Worm (Caenorhabditis elegans): Measurements from ENCODE around the gene C35D6.13.

C35D6.13 gene

DNA sequence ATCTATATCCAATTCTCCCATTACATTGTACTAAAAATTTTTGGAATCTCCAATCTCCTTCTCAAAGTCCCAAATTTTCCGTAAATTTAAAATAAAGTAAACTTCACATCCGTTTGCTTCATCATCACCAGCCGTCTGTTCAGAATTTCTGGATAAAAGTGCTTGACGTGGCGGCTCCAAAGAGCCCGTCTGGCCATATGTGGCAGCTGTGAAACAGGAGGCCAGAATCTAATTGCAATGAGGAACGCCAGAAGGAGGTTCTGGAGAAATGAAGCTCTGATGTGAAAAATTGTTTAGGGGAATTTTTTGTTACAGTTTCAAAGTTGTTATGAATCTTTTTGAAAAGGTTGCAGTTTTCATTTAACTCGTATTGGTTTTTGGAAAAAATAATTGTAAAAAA, 43.5 kb downstream of the C35D6.13 start:
- TF ChIP-seq nhr-11 (tag; optimal IDR thresholded peaks at IDR 0.05) (no peak), nhr-6 (tag; optimal IDR thresholded peaks at IDR 0.05) (no peak), ceh-16 (tag; optimal IDR thresholded peaks at IDR 0.05) (no peak), nhr-12 (tag; optimal IDR thresholded peaks at IDR 0.05) (no peak), zag-1 (tag; optimal IDR thresholded peaks at IDR 0.05) (no peak), nhr-25 (tag; optimal IDR thresholded peaks at IDR 0.05) (no peak), crh-2 (tag; optimal IDR thresholded peaks at IDR 0.05) (no peak), nhr-23 (tag; optimal IDR thresholded peaks at IDR 0.05) (no peak), dmd-4 (tag; optimal IDR thresholded peaks at IDR 0.05) (no peak), sma-3 (GFP tag; optimal IDR thresholded peaks at IDR 0.05) (no peak), nhr-77 (tag; optimal IDR thresholded peaks at IDR 0.05) (no peak), lin-39 (tag; optimal IDR thresholded peaks at IDR 0.05) (no peak), lsy-2 (tag; optimal IDR thresholded peaks at IDR 0.05) (no peak), nhr-21 (tag; optimal IDR thresholded peaks at IDR 0.05) (no peak), egl-27 (tag; optimal IDR thresholded peaks at IDR 0.05) (no peak), unc-55 (GFP tag; optimal IDR thresholded peaks at IDR 0.05) (no peak), ztf-1 (GFP tag; conservative IDR thresholded peaks at IDR 0.05) (no peak), ztf-4 (tag; optimal IDR thresholded peaks at IDR 0.05) (no peak), skn-1 (tag; optimal IDR thresholded peaks at IDR 0.05) (no peak)

DNA sequence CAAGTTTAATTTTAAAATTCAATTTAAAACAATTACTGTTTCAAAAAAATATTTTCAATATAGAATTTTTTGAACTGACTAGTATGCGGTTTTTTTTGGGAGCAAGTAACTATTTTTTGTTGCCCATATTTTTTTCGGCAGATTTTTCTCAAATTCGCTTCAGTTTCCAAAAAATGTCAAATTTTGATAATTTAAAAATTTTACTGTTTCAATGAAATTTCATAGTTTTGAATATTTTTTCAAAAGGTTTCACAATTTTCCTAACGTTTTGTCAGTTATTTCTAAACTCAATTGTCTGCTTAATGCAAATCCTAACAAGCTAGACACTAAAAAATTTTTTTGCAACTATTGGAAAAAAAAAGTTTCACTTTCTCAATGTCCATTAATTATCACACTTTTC, 44.1 kb downstream of the C35D6.13 start:
- no peak for TF ChIP-seq unc-39 (tag; optimal IDR thresholded peaks at IDR 0.05)

DNA sequence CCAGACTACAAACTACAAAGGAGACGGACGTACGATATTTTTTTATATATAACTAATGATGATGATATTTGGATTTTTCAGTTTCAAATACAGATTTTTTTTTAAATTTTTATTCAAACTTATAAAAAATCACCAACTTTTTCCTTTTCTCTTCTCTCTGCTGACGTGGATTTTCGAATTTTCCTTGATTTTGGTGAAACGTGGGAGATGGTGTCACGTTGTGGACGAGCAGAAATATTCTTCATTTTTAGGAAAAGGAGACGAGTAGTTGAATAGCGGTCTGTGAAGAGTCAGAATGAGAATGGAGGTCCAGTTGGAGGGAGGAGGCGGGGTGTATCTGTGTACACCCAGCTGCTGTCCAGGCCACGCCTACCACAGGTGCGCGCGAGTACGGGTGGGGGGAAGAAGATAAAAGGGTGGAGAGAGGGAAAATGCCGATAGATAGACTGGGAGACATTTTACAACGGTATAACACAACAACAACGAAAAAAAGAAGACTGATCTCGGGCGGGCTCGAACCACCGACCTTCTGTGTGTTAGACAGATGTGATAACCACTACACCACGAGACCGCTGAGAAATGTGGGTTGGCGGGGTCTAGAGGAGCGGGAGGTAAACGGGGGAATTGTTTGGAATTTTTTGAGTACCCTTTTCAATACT, 45.2 kb downstream of the C35D6.13 start, which contains the start of gene Y7A9D.1:
Y7A9D.1 (minus strand) TSS at position 283 of the 659 bp plus-strand sequence.
- TF ChIP-seq ZK546.5 (tag; optimal IDR thresholded peaks at IDR 0.05): no peak
- no peak for TF ChIP-seq crh-2 (tag; optimal IDR thresholded peaks at IDR 0.05)
- TF ChIP-seq lsy-2 (tag; optimal IDR thresholded peaks at IDR 0.05): peak in 1 of 2 experiments; percentile 16
- peak; percentile 26 for TF ChIP-seq lin-11 (tag; optimal IDR thresholded peaks at IDR 0.05)
- TF ChIP-seq nhr-77 (tag; optimal IDR thresholded peaks at IDR 0.05): no peak
- peak; percentile 46 for TF ChIP-seq fos-1 (tag; optimal IDR thresholded peaks at IDR 0.05)
- peak; percentile 52 for TF ChIP-seq sma-3 (GFP tag; optimal IDR thresholded peaks at IDR 0.05)
- TF ChIP-seq ztf-4 (tag; optimal IDR thresholded peaks at IDR 0.05): no peak
- peak; percentile 23 for TF ChIP-seq C34F6.9 (tag; optimal IDR thresholded peaks at IDR 0.05)
- peak; percentile 39 for TF ChIP-seq gmeb-1 (tag; optimal IDR thresholded peaks at IDR 0.05)
- no peak for TF ChIP-seq sem-4 (tag; optimal IDR thresholded peaks at IDR 0.05)
- peak; percentile 5 for TF ChIP-seq F13H6.1 (tag; optimal IDR thresholded peaks at IDR 0.05)
- peak; percentile 67 for TF ChIP-seq nhr-21 (tag; optimal IDR thresholded peaks at IDR 0.05)
- no peak for TF ChIP-seq skn-1 (tag; optimal IDR thresholded peaks at IDR 0.05)
- TF ChIP-seq lin-13 (GFP tag; optimal IDR thresholded peaks at IDR 0.05): peak; percentile 29
- peak; percentile 16 for TF ChIP-seq unc-55 (GFP tag; optimal IDR thresholded peaks at IDR 0.05)
- TF ChIP-seq nhr-129 (tag; optimal IDR thresholded peaks at IDR 0.05): peak; percentile 57
- peak; percentile 3 for TF ChIP-seq nhr-25 (tag; optimal IDR thresholded peaks at IDR 0.05)

DNA sequence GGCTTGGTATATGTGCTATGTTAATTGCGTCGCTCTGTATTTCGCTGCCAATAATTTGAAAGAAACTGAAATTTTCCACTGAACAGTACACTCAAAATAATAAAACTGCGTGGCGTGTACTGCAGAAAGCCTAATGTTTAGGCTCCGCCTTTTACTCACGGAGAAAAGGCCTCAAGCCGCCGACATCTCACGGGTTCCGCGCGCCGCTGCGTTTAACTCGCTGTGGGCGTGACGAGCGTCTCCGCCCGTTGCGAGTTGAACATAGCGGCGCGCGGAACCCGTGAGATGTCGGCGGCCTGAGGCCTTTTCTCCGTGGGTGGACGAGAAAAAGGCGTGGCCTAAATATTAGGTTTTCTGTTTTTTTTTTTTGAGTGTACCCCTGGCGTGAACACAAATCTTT, 47.8 kb downstream of the C35D6.13 start:
- TF ChIP-seq elt-3 (tag; optimal IDR thresholded peaks at IDR 0.05) (no peak), aly-2 (tag; optimal IDR thresholded peaks at IDR 0.05) (no peak), ztf-4 (tag; optimal IDR thresholded peaks at IDR 0.05) (no peak), gmeb-1 (tag; optimal IDR thresholded peaks at IDR 0.05) (no peak), fos-1 (tag; optimal IDR thresholded peaks at IDR 0.05) (no peak), ama-1 (optimal IDR thresholded peaks at IDR 0.05) (no peak), ceh-16 (tag; optimal IDR thresholded peaks at IDR 0.05) (no peak), ztf-11 (tag; optimal IDR thresholded peaks at IDR 0.05) (no peak), unc-39 (tag; optimal IDR thresholded peaks at IDR 0.05) (no peak)

Measured in whole organism, L2 larva.